Worm (Caenorhabditis elegans): Measurements from ENCODE around the gene C01G10.9.

DNA sequence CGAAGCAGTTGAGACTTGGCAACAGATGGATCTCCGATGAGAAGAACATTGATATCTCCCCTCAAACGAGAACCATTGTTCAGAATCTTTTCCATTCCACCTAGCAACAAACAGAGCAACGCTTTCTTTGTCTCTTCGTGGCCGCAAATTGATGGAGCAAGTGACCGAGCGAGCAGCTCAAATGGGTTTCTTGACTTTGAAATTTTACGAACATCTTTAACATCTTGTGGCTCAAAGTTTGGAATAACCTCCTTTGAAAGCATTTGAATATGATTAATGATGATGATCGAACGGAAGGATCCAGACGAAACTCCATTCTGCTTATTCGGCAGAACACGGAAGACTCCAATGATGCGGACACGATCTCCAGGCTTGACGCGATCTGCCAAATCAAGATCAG, 23.9 kb upstream of the C01G10.9 start:
- TF ChIP-seq dpl-1 (GFP tag; optimal IDR thresholded peaks at IDR 0.05) (no peak), nhr-47 (tag; optimal IDR thresholded peaks at IDR 0.05) (no peak), efl-1 (optimal IDR thresholded peaks at IDR 0.05) (no peak), efl-1 (GFP tag; optimal IDR thresholded peaks at IDR 0.05 in 1 of 2) (no peak), pqm-1 (tag; optimal IDR thresholded peaks at IDR 0.05) (no peak)

Measured in whole organism, L1 larva.